Fruit fly (Drosophila melanogaster) whole organism, embryonic: ENCODE measurements around the gene Pka-C1.

Experiments used
- Blimp-1 ChIP-seq: fragments of 200-800 bp; sonication (Bioruptor generic); optimal IDR thresholded peaks from 3 replicates; lab custom pipeline; 2018; ENCODE audit warnings: missing biosample characterization, missing genetic modification characterization, mild to moderate bottlenecking, moderate library complexity, missing genetic modification reagents
- CG11085 ChIP-seq: fragments of 200-800 bp; sonication (Bioruptor generic); IDR thresholded peaks from 2 replicates; pipeline ENCODE4 v1.3.6; 2022; ENCODE audit warnings: missing biosample characterization, missing genetic modification characterization
- CG11456 ChIP-seq: fragments of 200-800 bp; sonication (Bioruptor generic); IDR thresholded peaks from 3 replicates; pipeline ENCODE4 v1.3.6; 2022; ENCODE audit warnings: missing biosample characterization, missing genetic modification characterization
- CG12155 ChIP-seq: fragments of 200-800 bp; sonication (Bioruptor generic); optimal IDR thresholded peaks from 3 replicates; lab custom pipeline; 2016; ENCODE audit warnings: missing biosample characterization, missing genetic modification characterization
- CG12391 ChIP-seq: fragments of 200-800 bp; sonication (Bioruptor generic); optimal IDR thresholded peaks from 3 replicates; lab custom pipeline; 2018; ENCODE audit warnings: missing biosample characterization, mild to moderate bottlenecking, missing genetic modification characterization, moderate library complexity
- CG12769 ChIP-seq: fragments of 200-800 bp; sonication (Bioruptor generic); optimal IDR thresholded peaks from 2 replicates; lab custom pipeline; 2019; ENCODE audit warnings: missing biosample characterization, mild to moderate bottlenecking, missing genetic modification characterization, moderate library complexity
- CG13296 ChIP-seq: fragments of 200-800 bp; sonication (Bioruptor generic); optimal IDR thresholded peaks from 3 replicates; lab custom pipeline; 2018; ENCODE audit warnings: missing biosample characterization, mild to moderate bottlenecking, missing genetic modification characterization
- CG13775 ChIP-seq: fragments of 200-800 bp; sonication (Bioruptor generic); optimal IDR thresholded peaks from 3 replicates; lab custom pipeline; 2017; ENCODE audit warnings: missing biosample characterization, mild to moderate bottlenecking, missing genetic modification characterization
- CG13894 ChIP-seq: fragments of 200-800 bp; sonication (Bioruptor generic); optimal IDR thresholded peaks from 3 replicates; lab custom pipeline; 2018; ENCODE audit warnings: missing biosample characterization, mild to moderate bottlenecking, missing genetic modification characterization, moderate library complexity
- CG16815 ChIP-seq: fragments of 200-800 bp; sonication (Bioruptor generic); optimal IDR thresholded peaks from 3 replicates; lab custom pipeline; 2017; ENCODE audit warnings: missing biosample characterization, mild to moderate bottlenecking, missing genetic modification characterization
- CG17361 ChIP-seq: fragments of 200-800 bp; sonication (Bioruptor generic); IDR thresholded peaks from 3 replicates; pipeline ENCODE4 v1.3.6; 2022; ENCODE audit warnings: missing biosample characterization, missing genetic modification characterization
- CG3065 ChIP-seq: fragments of 200-800 bp; sonication (Bioruptor generic); optimal IDR thresholded peaks from 2 replicates; lab custom pipeline; 2016; ENCODE audit warnings: missing biosample characterization, missing genetic modification characterization
- CG3163 ChIP-seq: fragments of 200-800 bp; sonication (Bioruptor generic); optimal IDR thresholded peaks from 3 replicates; lab custom pipeline; 2016; ENCODE audit warnings: missing biosample characterization, missing genetic modification characterization
- CG3847 ChIP-seq: fragments of 200-800 bp; sonication (Bioruptor generic); IDR thresholded peaks from 2 replicates; pipeline ENCODE4 v1.3.6; 2022; ENCODE audit warnings: missing biosample characterization, missing genetic modification characterization
- CG6175 ChIP-seq: fragments of 200-800 bp; sonication (Bioruptor generic); IDR thresholded peaks from 3 replicates; pipeline ENCODE4 v1.3.6; 2022; ENCODE audit warnings: missing biosample characterization, missing genetic modification characterization
- CG6272 ChIP-seq: fragments of 200-800 bp; sonication (Bioruptor generic); IDR thresholded peaks from 2 replicates; pipeline ENCODE4 v1.3.6; 2022; ENCODE audit warnings: missing biosample characterization, missing genetic modification characterization
- CG6813 ChIP-seq: fragments of 200-800 bp; sonication (Bioruptor generic); optimal IDR thresholded peaks from 2 replicates; lab custom pipeline; 2017; ENCODE audit warnings: missing biosample characterization, missing genetic modification characterization, mild to moderate bottlenecking, moderate library complexity, missing genetic modification reagents
- CoRest ChIP-seq: fragments of 200-800 bp; sonication (Bioruptor generic); optimal IDR thresholded peaks from 3 replicates; lab custom pipeline; 2018; ENCODE audit warnings: missing biosample characterization, mild to moderate bottlenecking, missing genetic modification characterization, moderate library complexity
- D19B ChIP-seq: fragments of 200-800 bp; sonication (Bioruptor generic); optimal IDR thresholded peaks from 2 replicates; lab custom pipeline; 2017; ENCODE audit warnings: missing biosample characterization, mild to moderate bottlenecking, missing genetic modification characterization
- Deaf1 ChIP-seq: fragments of 200-800 bp; optimal IDR thresholded peaks from 3 replicates; lab custom pipeline; 2019; ENCODE audit warnings: missing biosample characterization, mild to moderate bottlenecking, missing genetic modification characterization, moderate library complexity
- Ets65A ChIP-seq: fragments of 200-800 bp; sonication (Bioruptor generic); peaks from one replicate; lab custom pipeline; 2016; ENCODE audit warnings: missing biosample characterization, missing genetic modification characterization
- Hr78 ChIP-seq, 2 experiments: fragments of 200-800 bp in 1 of 2; fragments of >200 bp in 1 of 2; sonication (Bioruptor generic) in 1 of 2; optimal IDR thresholded peaks; 2 replicates each; lab custom pipeline; 2017 to 2019; ENCODE audit warnings: missing biosample characterization in 2 of 2, missing genetic modification characterization in 2 of 2, mild to moderate bottlenecking in 1 of 2, moderate library complexity in 1 of 2
- Lpt ChIP-seq: fragments of >200 bp; optimal IDR thresholded peaks from 2 replicates; lab custom pipeline; 2018; ENCODE audit warnings: missing biosample characterization, missing genetic modification characterization
- MBD-R2 ChIP-seq: fragments of 200-800 bp; sonication (Bioruptor generic); IDR thresholded peaks from 2 replicates; pipeline ENCODE4 v1.3.6; 2022; ENCODE audit warnings: missing biosample characterization, missing genetic modification characterization
- Nf-YA ChIP-seq: fragments of 200-800 bp; sonication (Bioruptor generic); IDR thresholded peaks from 2 replicates; pipeline ENCODE4 v1.3.6; 2022; ENCODE audit warnings: missing biosample characterization, missing genetic modification characterization
- Six4 ChIP-seq: fragments of 200-800 bp; sonication (Bioruptor generic); optimal IDR thresholded peaks from 2 replicates; lab custom pipeline; 2016; ENCODE audit warnings: missing biosample characterization, missing genetic modification characterization
- Spps ChIP-seq: fragments of 200-800 bp; sonication (Bioruptor generic); optimal IDR thresholded peaks from 2 replicates; lab custom pipeline; 2018; ENCODE audit warnings: missing biosample characterization, mild to moderate bottlenecking, missing genetic modification characterization
- Vsx1 ChIP-seq: fragments of 200-800 bp; sonication (Bioruptor generic); optimal IDR thresholded peaks from 2 replicates; lab custom pipeline; 2017; ENCODE audit warnings: missing biosample characterization, mild to moderate bottlenecking, missing genetic modification characterization, missing genetic modification reagents
- abd-A ChIP-seq: fragments of 200-800 bp; sonication (Bioruptor generic); optimal IDR thresholded peaks from 3 replicates; lab custom pipeline; 2019; ENCODE audit warnings: missing biosample characterization, mild to moderate bottlenecking, missing genetic modification characterization, moderate library complexity
- ap ChIP-seq: fragments of 200-800 bp; sonication (Bioruptor generic); IDR thresholded peaks from 2 replicates; pipeline ENCODE4 v1.3.6; 2022; ENCODE audit warnings: missing biosample characterization, missing genetic modification characterization
- bigmax ChIP-seq: fragments of 200-800 bp; sonication (Bioruptor generic); optimal IDR thresholded peaks from 2 replicates; lab custom pipeline; 2018; ENCODE audit warnings: missing biosample characterization, mild to moderate bottlenecking, missing genetic modification characterization
- chinmo ChIP-seq: fragments of 200-800 bp; sonication (Bioruptor generic); IDR thresholded peaks from 4 replicates; pipeline ENCODE4 v1.3.6; 2022; ENCODE audit warnings: missing biosample characterization, missing genetic modification characterization; ENCODE audit not compliant: partially characterized antibody
- croc ChIP-seq: fragments of 200-800 bp; sonication (Bioruptor generic); conservative IDR thresholded peaks from 3 replicates; pipeline ENCODE4 v1.3.6; 2022; ENCODE audit warnings: missing biosample characterization, missing genetic modification characterization
- crol ChIP-seq: fragments of 200-800 bp; sonication (Bioruptor generic); IDR thresholded peaks from 2 replicates; pipeline ENCODE4 v1.3.6; 2022; ENCODE audit warnings: missing biosample characterization, missing genetic modification characterization
- gro ChIP-seq: fragments of 200-800 bp; sonication (Bioruptor generic); optimal IDR thresholded peaks from 2 replicates; lab custom pipeline; 2016; ENCODE audit warnings: missing biosample characterization, missing genetic modification characterization
- lilli ChIP-seq: fragments of 200-800 bp; sonication (Bioruptor generic); optimal IDR thresholded peaks from 3 replicates; lab custom pipeline; 2016; ENCODE audit warnings: missing biosample characterization, missing genetic modification characterization
- maf-S ChIP-seq: fragments of 200-800 bp; sonication (Bioruptor generic); optimal IDR thresholded peaks from 2 replicates; lab custom pipeline; 2016; ENCODE audit warnings: missing biosample characterization, missing genetic modification characterization
- nerfin-1 ChIP-seq: fragments of 200-800 bp; sonication (Bioruptor generic); optimal IDR thresholded peaks from 3 replicates; lab custom pipeline; 2019; ENCODE audit warnings: missing biosample characterization, mild to moderate bottlenecking, missing genetic modification characterization, moderate library complexity
- oc ChIP-seq: fragments of 200-800 bp; sonication (Bioruptor generic); optimal IDR thresholded peaks from 2 replicates; lab custom pipeline; 2018; ENCODE audit warnings: missing biosample characterization, mild to moderate bottlenecking, missing genetic modification characterization, moderate library complexity
- pzg ChIP-seq: fragments of 200-800 bp; sonication (Bioruptor generic); optimal IDR thresholded peaks from 3 replicates; lab custom pipeline; 2018; ENCODE audit warnings: missing biosample characterization, mild to moderate bottlenecking, missing genetic modification characterization, moderate library complexity
- slou ChIP-seq: fragments of 200-800 bp; sonication (Bioruptor generic); optimal IDR thresholded peaks from 3 replicates; lab custom pipeline; 2016; ENCODE audit warnings: missing biosample characterization, missing genetic modification characterization
- vvl ChIP-seq: fragments of 200-800 bp; sonication (Bioruptor generic); IDR thresholded peaks from 2 replicates; pipeline ENCODE4 v1.3.6; 2022; ENCODE audit warnings: missing biosample characterization, missing genetic modification characterization
- z ChIP-seq: fragments of 200-800 bp; sonication (Bioruptor generic); IDR thresholded peaks from 3 replicates; pipeline ENCODE4 v1.3.6; 2022; ENCODE audit warnings: missing biosample characterization, missing genetic modification characterization

Pka-C1 gene

dm6 chr2L:9729618-9730284 is 30.7 kb upstream of the Pka-C1 start, which contains the start of gene CG13116:
CG13116 (plus strand) TSS chr2L:9729940.
- TF ChIP-seq maf-S (GFP tag; lab: Kevin White, UChicago) (no peak), CG11085 (GFP tag; lab: Robert Waterston, UW) (no peak), CG16815 (GFP tag; lab: Kevin White, UChicago) (no peak), CG3847 (no peak), croc (GFP tag; lab: Robert Waterston, UW) (no peak), CG12769 (tag; lab: Kevin White, UChicago) (peak; percentile 18), Vsx1 (GFP tag; lab: Kevin White, UChicago) (no peak), Deaf1 (peak; percentile 76), Hr78 (GFP tag; optimal IDR thresholded peaks at IDR 0.05; lab: Kevin White, UChicago) (no peak), CoRest (tag; lab: Kevin White, UChicago) (no peak), D19B (GFP tag; lab: Kevin White, UChicago) (no peak), z (peak; percentile 70; the same call in 2 of the 3 replicates), CG3163 (GFP tag; lab: Kevin White, UChicago) (no peak), Six4 (no peak), CG17361 (GFP tag; lab: Robert Waterston, UW) (no peak), Nf-YA (GFP tag; lab: Robert Waterston, UW) (no peak), CG12391 (tag; lab: Kevin White, UChicago) (no peak), Ets65A (GFP tag; lab: Kevin White, UChicago) (peak; percentile 56)

- TF ChIP-seq CG12391 (tag; lab: Kevin White, UChicago): no peak
- TF ChIP-seq slou (GFP tag; lab: Kevin White, UChicago): no peak
- no peak for TF ChIP-seq MBD-R2
- peak; percentile 75; the same call in 2 of the 4 replicates for TF ChIP-seq chinmo (GFP tag; lab: Robert Waterston, UW)
- no peak for TF ChIP-seq CG6813 (GFP tag; lab: Kevin White, UChicago)
- TF ChIP-seq ap (GFP tag; lab: Robert Waterston, UW): no peak
- peak; percentile 76 for TF ChIP-seq CG13894
- TF ChIP-seq Spps (tag; lab: Kevin White, UChicago): no peak
- no peak for TF ChIP-seq CG3065 (GFP tag; lab: Kevin White, UChicago)
- TF ChIP-seq crol (GFP tag; lab: Robert Waterston, UW): no peak
- no peak for TF ChIP-seq pzg (GFP tag; lab: Kevin White, UChicago)
- no peak for TF ChIP-seq gro
- peak; percentile 34 for TF ChIP-seq Vsx1 (GFP tag; lab: Kevin White, UChicago)
- no peak for TF ChIP-seq CG6272 (GFP tag; lab: Robert Waterston, UW)
- peak; percentile 10 for TF ChIP-seq Blimp-1 (GFP tag; lab: Kevin White, UChicago)
- TF ChIP-seq nerfin-1 (tag; lab: Kevin White, UChicago): no peak
- no peak for TF ChIP-seq CG12155 (GFP tag; lab: Kevin White, UChicago)
- peak; percentile 67 for TF ChIP-seq oc (tag; lab: Kevin White, UChicago)
- TF ChIP-seq CG13775 (GFP tag; lab: Kevin White, UChicago): no peak
- TF ChIP-seq CG13296 (GFP tag; lab: Kevin White, UChicago): no peak
- TF ChIP-seq vvl (GFP tag; lab: Robert Waterston, UW): peak; percentile 69
- no peak for TF ChIP-seq CG6175
- TF ChIP-seq Lpt (GFP tag; lab: Kevin White, UChicago): no peak
- no peak for TF ChIP-seq bigmax (GFP tag; lab: Kevin White, UChicago)
- peak; percentile 70 for TF ChIP-seq CG12769 (tag; lab: Kevin White, UChicago)
- peak; percentile 44 for TF ChIP-seq abd-A
- no peak for TF ChIP-seq lilli (GFP tag; lab: Kevin White, UChicago)
- TF ChIP-seq CG11456 (GFP tag; lab: Robert Waterston, UW): no peak
Observed at dm6 chr2L:9728791-9729190, 29.7 kb upstream of the Pka-C1 start.
